Fruit fly (Drosophila melanogaster): ENCODE results near the gene raskol.
A peak's percentile ranks its signal among the peaks of the same experiment; 100 is the strongest.

The raskol gene

dm6 chrX:17695641-17696040, 14.3 kb upstream of the raskol start (continued):
- peak; percentile 38 for TF ChIP-seq Med (GFP tag)
- peak; percentile 99 for TF ChIP-seq CG10979 (tag; optimal IDR thresholded peaks at IDR 0.05)
- TF ChIP-seq CG10654 (GFP tag; optimal IDR thresholded peaks at IDR 0.05): no peak
- no peak for TF ChIP-seq CG6175 (GFP tag; IDR thresholded peaks at IDR 0.05)
- no peak for TF ChIP-seq dpn (GFP tag; optimal IDR thresholded peaks at IDR 0.05)
- TF ChIP-seq phol (tag; optimal IDR thresholded peaks at IDR 0.05): no peak
- TF ChIP-seq fd96Cb (tag; optimal IDR thresholded peaks at IDR 0.05): no peak
- no peak for TF ChIP-seq YL-1 (GFP tag; optimal IDR thresholded peaks at IDR 0.05)
- no peak for TF ChIP-seq B-H1 (GFP tag; IDR thresholded peaks at IDR 0.05)
- no peak for TF ChIP-seq Asciz (GFP tag; optimal IDR thresholded peaks at IDR 0.05)
- TF ChIP-seq CG18764 (GFP tag; optimal IDR thresholded peaks at IDR 0.05): no peak
- no peak for TF ChIP-seq CG12155 (GFP tag; optimal IDR thresholded peaks at IDR 0.05)
- TF ChIP-seq disco-r (GFP tag; optimal IDR thresholded peaks at IDR 0.05): no peak
- no peak for TF ChIP-seq trem (tag; optimal IDR thresholded peaks at IDR 0.05)
- TF ChIP-seq Dip2 (GFP tag; IDR thresholded peaks at IDR 0.05): peak; percentile 89
- no peak for TF ChIP-seq Ets65A (GFP tag)
- peak; percentile 20 for TF ChIP-seq sens (GFP tag)
- TF ChIP-seq hb (GFP tag; IDR thresholded peaks at IDR 0.05; ENCODE audit: partially characterized antibody): no peak
- no peak; the same call in 1 of the 2 replicates for TF ChIP-seq slbo (GFP tag; IDR thresholded peaks at IDR 0.05)
- no peak for TF ChIP-seq CG8765 (GFP tag; IDR thresholded peaks at IDR 0.05)
- TF ChIP-seq Lhr (GFP tag; optimal IDR thresholded peaks at IDR 0.05): peak; percentile 29
- TF ChIP-seq BEAF-32 (GFP tag; optimal IDR thresholded peaks at IDR 0.05): no peak
- TF ChIP-seq sisA (GFP tag; IDR thresholded peaks at IDR 0.05): no peak
- peak; percentile 31; the same call in 1 of the 2 replicates for TF ChIP-seq CG32532 (GFP tag; IDR thresholded peaks at IDR 0.05)
- TF ChIP-seq CG33557 (GFP tag; optimal IDR thresholded peaks at IDR 0.05): no peak
- TF ChIP-seq CTCF (GFP tag; optimal IDR thresholded peaks at IDR 0.05): peak; percentile 93
- no peak for TF ChIP-seq NfI (GFP tag; optimal IDR thresholded peaks at IDR 0.05)
- no peak for TF ChIP-seq H2.0 (GFP tag; IDR thresholded peaks at IDR 0.05)
- no peak for TF ChIP-seq Dek (tag; optimal IDR thresholded peaks at IDR 0.05)
- TF ChIP-seq CG3995 (GFP tag; optimal IDR thresholded peaks at IDR 0.05): no peak
- no peak for TF ChIP-seq Scr (GFP tag; IDR thresholded peaks at IDR 0.05; ENCODE audit: partially characterized antibody)
- TF ChIP-seq ewg (GFP tag; optimal IDR thresholded peaks at IDR 0.05): no peak
- TF ChIP-seq rib (GFP tag; IDR thresholded peaks at IDR 0.05): no peak
- no peak for TF ChIP-seq Lim3 (GFP tag; IDR thresholded peaks at IDR 0.05)
- TF ChIP-seq Xrp1 (GFP tag; IDR thresholded peaks at IDR 0.05): no peak
- TF ChIP-seq CG13424 (tag; optimal IDR thresholded peaks at IDR 0.05): no peak
- no peak for TF ChIP-seq Bdp1 (GFP tag; optimal IDR thresholded peaks at IDR 0.05)
- no peak for TF ChIP-seq lilli (GFP tag; optimal IDR thresholded peaks at IDR 0.05)
- no peak for TF ChIP-seq CG2875 (GFP tag; optimal IDR thresholded peaks at IDR 0.05)
- no peak for TF ChIP-seq CG10147 (GFP tag; optimal IDR thresholded peaks at IDR 0.05)
- no peak for TF ChIP-seq CG9609 (GFP tag; optimal IDR thresholded peaks at IDR 0.05)
- TF ChIP-seq dati (GFP tag; IDR thresholded peaks at IDR 0.05): no peak
- TF ChIP-seq Six4 (GFP tag; optimal IDR thresholded peaks at IDR 0.05): no peak
- no peak for TF ChIP-seq CG32772 (GFP tag; IDR thresholded peaks at IDR 0.05)
- TF ChIP-seq CG31388 (GFP tag; optimal IDR thresholded peaks at IDR 0.05): no peak
